Worm (Caenorhabditis elegans): ENCODE results near the gene spe-42.

spe-42 gene

ce11 chrV:11722858-11723257 is 13.9 kb downstream of the spe-42 start:
- no peak for TF ChIP-seq gmeb-2 (tag; optimal IDR thresholded peaks at IDR 0.05)
- no peak for TF ChIP-seq ama-1 (optimal IDR thresholded peaks at IDR 0.05)
- no peak for TF ChIP-seq hlh-15 (tag; optimal IDR thresholded peaks at IDR 0.05)
- no peak for TF ChIP-seq mec-3 (tag; optimal IDR thresholded peaks at IDR 0.05; ENCODE audit: borderline replicate concordance)
- no peak for TF ChIP-seq ceh-34 (tag; optimal IDR thresholded peaks at IDR 0.05)
- no peak for TF ChIP-seq eyg-1 (tag; optimal IDR thresholded peaks at IDR 0.05)
- no peak for TF ChIP-seq Y22D7AL.16 (tag; optimal IDR thresholded peaks at IDR 0.05)
- no peak for TF ChIP-seq rnt-1 (tag; optimal IDR thresholded peaks at IDR 0.05)
- TF ChIP-seq C38D4.7 (GFP tag; optimal IDR thresholded peaks at IDR 0.05), result no peak
- TF ChIP-seq nhr-11 (tag; optimal IDR thresholded peaks at IDR 0.05), result no peak
- no peak for TF ChIP-seq fkh-10 (GFP tag; optimal IDR thresholded peaks at IDR 0.05)
- no peak for TF ChIP-seq sox-2 (GFP tag; IDR thresholded peaks at IDR 0.05)
- no peak for TF ChIP-seq K09A11.1 (tag; optimal IDR thresholded peaks at IDR 0.05; ENCODE audit: insufficient read depth)
- TF ChIP-seq zip-5 (tag; optimal IDR thresholded peaks at IDR 0.05), result no peak
- no peak for TF ChIP-seq nhr-232 (tag; optimal IDR thresholded peaks at IDR 0.05)
- no peak for TF ChIP-seq nfya-1 (tag; optimal IDR thresholded peaks at IDR 0.05)

DNA sequence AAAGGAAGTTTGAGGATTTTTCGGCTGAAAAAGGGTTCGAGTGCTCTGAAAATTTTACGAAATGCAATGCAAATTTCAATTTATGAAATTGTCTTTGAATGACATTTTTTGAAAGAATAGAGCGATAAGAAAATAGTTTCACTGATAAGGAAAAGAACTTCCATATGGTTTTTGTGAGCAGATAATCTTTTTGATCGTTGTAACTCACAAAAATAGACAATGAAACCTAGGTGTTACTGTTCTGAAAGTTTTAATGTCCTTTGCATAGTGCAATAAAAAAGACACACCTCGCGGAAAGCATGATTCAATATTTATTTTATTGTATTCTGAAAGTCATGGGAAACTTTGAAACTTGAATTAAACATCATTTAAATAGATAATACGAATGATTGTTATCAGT is 19.9 kb downstream of the spe-42 start:
- peak; percentile 23 for TF ChIP-seq elt-2 (tag; optimal IDR thresholded peaks at IDR 0.05)
- no peak for TF ChIP-seq ref-2 (tag; optimal IDR thresholded peaks at IDR 0.05)
- no peak for TF ChIP-seq K02D7.2 (tag; optimal IDR thresholded peaks at IDR 0.05)

DNA sequence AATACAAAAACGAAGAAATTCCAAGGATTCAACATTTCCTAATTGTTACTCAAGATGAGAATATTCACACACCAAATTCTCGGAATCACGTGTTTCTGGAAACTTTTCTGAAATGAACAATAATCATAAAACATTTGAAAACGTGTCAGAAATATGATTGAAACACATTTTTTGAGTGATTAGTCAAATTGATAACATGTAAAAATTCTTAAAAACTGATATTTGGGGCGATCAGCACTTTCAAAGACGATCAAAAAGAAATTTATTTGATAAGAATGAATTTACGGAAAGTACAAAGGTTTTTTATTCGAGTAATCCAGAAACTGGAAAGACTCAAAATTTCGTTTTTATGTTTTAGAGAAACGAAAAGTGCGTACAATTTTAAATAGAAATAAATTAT is 21.0 kb downstream of the spe-42 start, which contains the start of gene tre-3:
tre-3 (minus strand) TSS at position 107 of the 400 bp plus-strand sequence.
- TF ChIP-seq ceh-30 (tag; optimal IDR thresholded peaks at IDR 0.05) (no peak), K02D7.2 (tag; optimal IDR thresholded peaks at IDR 0.05) (no peak), hlh-6 (tag; optimal IDR thresholded peaks at IDR 0.05) (no peak), rnt-1 (tag; optimal IDR thresholded peaks at IDR 0.05) (no peak), unc-42 (tag; optimal IDR thresholded peaks at IDR 0.05) (no peak), ceh-34 (tag; optimal IDR thresholded peaks at IDR 0.05) (no peak), ceh-48 (tag; optimal IDR thresholded peaks at IDR 0.05) (no peak), ref-2 (tag; optimal IDR thresholded peaks at IDR 0.05) (no peak)

DNA sequence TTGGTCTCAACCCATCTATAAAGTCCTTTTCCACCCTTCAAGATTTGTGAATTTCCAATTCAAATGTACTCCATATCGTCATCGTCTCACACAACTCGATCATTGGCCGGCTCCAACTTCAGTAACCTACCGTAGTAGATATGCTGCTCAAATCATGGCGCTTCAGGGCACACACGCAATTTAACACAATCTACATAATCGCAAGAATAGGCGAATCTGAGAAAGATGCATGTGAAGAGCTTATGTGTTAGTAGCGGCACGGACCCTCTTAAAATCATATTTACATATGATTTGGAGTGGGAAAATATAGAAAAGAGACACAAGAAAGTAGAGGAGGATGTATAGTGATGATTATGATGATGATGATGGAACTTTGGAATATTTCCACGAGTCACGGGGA is 25.0 kb downstream of the spe-42 start:
- TF ChIP-seq unc-42 (tag; optimal IDR thresholded peaks at IDR 0.05) (peak; percentile 52), nfya-1 (tag; optimal IDR thresholded peaks at IDR 0.05) (no peak), ceh-2 (tag; optimal IDR thresholded peaks at IDR 0.05) (no peak), nhr-11 (tag; optimal IDR thresholded peaks at IDR 0.05) (no peak), K09A11.1 (tag; optimal IDR thresholded peaks at IDR 0.05; ENCODE audit: insufficient read depth) (no peak), rnt-1 (tag; optimal IDR thresholded peaks at IDR 0.05) (no peak), hlh-6 (tag; optimal IDR thresholded peaks at IDR 0.05) (no peak), hlh-15 (tag; optimal IDR thresholded peaks at IDR 0.05) (no peak)

DNA sequence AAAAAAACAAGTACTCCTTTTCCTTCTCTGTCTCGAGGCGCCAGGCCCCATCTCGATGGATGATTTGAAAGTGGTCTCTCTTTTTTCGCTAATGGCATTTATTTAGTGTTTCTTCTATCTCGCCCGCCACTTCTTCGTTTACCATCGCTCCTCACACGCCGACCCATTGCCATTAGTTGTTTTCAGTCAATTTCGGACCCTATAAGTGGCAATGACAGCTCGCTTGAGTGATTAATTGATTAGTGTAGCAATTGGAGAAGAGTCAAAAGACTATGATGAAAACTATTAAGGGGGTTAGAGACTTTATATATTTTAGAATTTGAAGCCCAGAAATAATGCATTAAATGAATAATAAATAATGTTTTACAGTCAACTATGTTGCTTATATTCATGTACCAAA is 30.4 kb downstream of the spe-42 start:
- TF ChIP-seq ztf-16 (tag; optimal IDR thresholded peaks at IDR 0.05) (no peak), ceh-31 (tag; optimal IDR thresholded peaks at IDR 0.05) (no peak), ets-4 (tag; optimal IDR thresholded peaks at IDR 0.05) (no peak), K02D7.2 (tag; optimal IDR thresholded peaks at IDR 0.05) (no peak), ceh-6 (GFP tag; optimal IDR thresholded peaks at IDR 0.05) (no peak), lin-11 (tag; optimal IDR thresholded peaks at IDR 0.05) (no peak), ceh-18 (tag; optimal IDR thresholded peaks at IDR 0.05) (no peak), che-1 (tag; optimal IDR thresholded peaks at IDR 0.05) (no peak), unc-42 (tag; optimal IDR thresholded peaks at IDR 0.05) (no peak), ttx-3 (tag; optimal IDR thresholded peaks at IDR 0.05) (no peak), fkh-10 (GFP tag; optimal IDR thresholded peaks at IDR 0.05) (no peak), hlh-13 (GFP tag; optimal IDR thresholded peaks at IDR 0.05) (no peak), elt-4 (tag; optimal IDR thresholded peaks at IDR 0.05) (no peak)

Measured in whole organism, late embryonic.